Worm (Caenorhabditis elegans): Measurements from ENCODE around the gene shw-3.

- TF ChIP-seq F23B12.7 (tag; optimal IDR thresholded peaks at IDR 0.05; ENCODE audit: insufficient read depth), result no peak
- no peak for TF ChIP-seq attf-5 (GFP tag; optimal IDR thresholded peaks at IDR 0.05)
- no peak for TF ChIP-seq pha-4 (tag; optimal IDR thresholded peaks at IDR 0.05)
- TF ChIP-seq atf-7 (tag; optimal IDR thresholded peaks at IDR 0.05), result no peak
- no peak for TF ChIP-seq unc-62 (GFP tag; optimal IDR thresholded peaks at IDR 0.05)
- no peak for TF ChIP-seq cebp-1 (GFP tag; IDR thresholded peaks at IDR 0.05)
- TF ChIP-seq cebp-1 (tag; optimal IDR thresholded peaks at IDR 0.05), result no peak
- no peak for TF ChIP-seq egrh-3 (GFP tag; IDR thresholded peaks at IDR 0.05)
Observed at ce11 chrV:12995269-12995668, 8.3 kb upstream of the shw-3 start, which contains the start of gene far-5.

Data from whole organism, young adult.